Worm (Caenorhabditis elegans) whole organism, L4 larva: Measurements from ENCODE around the gene sdpn-1.
A peak's percentile ranks its signal among the peaks of the same experiment; 100 is the strongest.

ENCODE experiments used
- R02D3.7 ChIP-seq: fragments of 150-350 bp; sonication (generic microtip); optimal IDR thresholded peaks from 3 replicates; lab custom pipeline; 2014; ENCODE audit warnings: missing biosample characterization, missing genetic modification characterization
- T20F7.1 ChIP-seq: fragments of 200-800 bp; sonication (Bioruptor generic); optimal IDR thresholded peaks from 2 replicates; lab custom pipeline; 2018; ENCODE audit warnings: mild to moderate bottlenecking, missing genetic modification characterization, missing compliant biosample characterization
- Y105C5A.15 ChIP-seq: fragments of 200-800 bp; sonication (Bioruptor generic); IDR thresholded peaks from 2 replicates; pipeline ENCODE4 v1.3.6; 2022; ENCODE audit warnings: missing genetic modification characterization, missing compliant biosample characterization
- Y48G9A.11 ChIP-seq: fragments of 200-800 bp; sonication (Bioruptor generic); IDR thresholded peaks from 2 replicates; pipeline ENCODE4 v1.3.6; 2022; ENCODE audit warnings: missing genetic modification reagents, missing genetic modification characterization, missing compliant biosample characterization
- Y5F2A.4 ChIP-seq: fragments of 200-800 bp; sonication (Bioruptor generic); optimal IDR thresholded peaks from 2 replicates; lab custom pipeline; 2018; ENCODE audit warnings: mild to moderate bottlenecking, missing genetic modification characterization, missing compliant biosample characterization
- aha-1 ChIP-seq: fragments of 150-350 bp; peaks from one replicate; lab custom pipeline; 2014; ENCODE audit warnings: missing biosample characterization, missing genetic modification characterization
- arid-1 ChIP-seq: fragments of 200-800 bp; sonication (Bioruptor generic); conservative IDR thresholded peaks from 2 replicates; pipeline ENCODE4 v1.3.6; 2022; ENCODE audit warnings: missing genetic modification reagents, missing genetic modification characterization, missing compliant biosample characterization
- attf-4 ChIP-seq: sonication (generic microtip); optimal IDR thresholded peaks from 3 replicates; lab custom pipeline; 2017; ENCODE audit warnings: missing biosample characterization, missing genetic modification characterization
- ceh-20 ChIP-seq: fragments of 200-800 bp; sonication (Bioruptor generic); IDR thresholded peaks from 2 replicates; pipeline ENCODE4 v1.3.6; 2022; ENCODE audit warnings: missing genetic modification reagents, missing genetic modification characterization, missing compliant biosample characterization
- ceh-82 ChIP-seq: sonication (generic microtip); optimal IDR thresholded peaks from 2 replicates; lab custom pipeline; 2017; ENCODE audit warnings: missing biosample characterization, missing genetic modification characterization
- cey-2 ChIP-seq: sonication (generic microtip); optimal IDR thresholded peaks from 3 replicates; lab custom pipeline; 2017; ENCODE audit warnings: missing genetic modification characterization, mild to moderate bottlenecking, missing compliant biosample characterization, antibody characterized with exemption, borderline replicate concordance; ENCODE audit not compliant: insufficient read depth
- daf-12 ChIP-seq: fragments of 150-350 bp; optimal IDR thresholded peaks from 2 replicates; lab custom pipeline; 2014; ENCODE audit warnings: missing biosample characterization, missing genetic modification reagents, missing genetic modification characterization
- daf-16 ChIP-seq, 3 experiments: sonication (generic microtip); optimal IDR thresholded peaks; 2 replicates each; lab custom pipeline; 2016 to 2017; ENCODE audit warnings: missing genetic modification characterization in 3 of 3, missing genetic modification reagents in 3 of 3, mild to moderate bottlenecking in 2 of 3, missing compliant biosample characterization in 2 of 3, missing biosample characterization in 1 of 3, moderate library complexity in 1 of 3
- dmd-6 ChIP-seq: fragments of 200-800 bp; sonication (Bioruptor generic); IDR thresholded peaks from 2 replicates; pipeline ENCODE4 v1.3.6; 2022; ENCODE audit warnings: missing genetic modification reagents, missing genetic modification characterization, missing compliant biosample characterization
- dmd-9 ChIP-seq: fragments of 200-800 bp; sonication (Bioruptor generic); IDR thresholded peaks from 2 replicates; pipeline ENCODE4 v1.3.6; 2022; ENCODE audit warnings: missing genetic modification reagents, missing genetic modification characterization, missing compliant biosample characterization
- duxl-1 ChIP-seq: sonication (generic microtip); optimal IDR thresholded peaks from 2 replicates; lab custom pipeline; 2016; ENCODE audit warnings: mild to moderate bottlenecking, missing genetic modification characterization, moderate library complexity, missing compliant biosample characterization; ENCODE audit not compliant: poor library complexity
- dve-1 ChIP-seq: sonication (generic microtip); optimal IDR thresholded peaks from 2 replicates; lab custom pipeline; 2017; ENCODE audit warnings: antibody characterized with exemption, mild to moderate bottlenecking, missing genetic modification characterization, missing compliant biosample characterization; ENCODE audit not compliant: insufficient read depth
- fkh-10 ChIP-seq: fragments of 150-350 bp; optimal IDR thresholded peaks from 2 replicates; lab custom pipeline; 2014; ENCODE audit warnings: missing biosample characterization, missing genetic modification reagents, missing genetic modification characterization
- fos-1 ChIP-seq: fragments of 150-350 bp; optimal IDR thresholded peaks from 2 replicates; lab custom pipeline; 2014; ENCODE audit warnings: missing biosample characterization, missing genetic modification characterization
- hlh-11 ChIP-seq: fragments of 200-800 bp; sonication (Bioruptor generic); optimal IDR thresholded peaks from 2 replicates; lab custom pipeline; 2018; ENCODE audit warnings: mild to moderate bottlenecking, missing genetic modification characterization, missing compliant biosample characterization
- hlh-30 ChIP-seq: sonication (generic microtip); optimal IDR thresholded peaks from 2 replicates; lab custom pipeline; 2017; ENCODE audit warnings: antibody characterized with exemption, mild to moderate bottlenecking, missing genetic modification characterization, missing compliant biosample characterization; ENCODE audit not compliant: insufficient read depth
- lim-7 ChIP-seq: fragments of 200-800 bp; sonication (Bioruptor generic); IDR thresholded peaks from 2 replicates; pipeline ENCODE4 v1.3.6; 2022; ENCODE audit warnings: missing genetic modification characterization, missing compliant biosample characterization
- lin-1 ChIP-seq: fragments of 200-800 bp; sonication (Bioruptor generic); IDR thresholded peaks from 2 replicates; pipeline ENCODE4 v1.3.6; 2022; ENCODE audit warnings: missing genetic modification reagents, missing genetic modification characterization, missing compliant biosample characterization
- lin-39 ChIP-seq: fragments of 150-350 bp; optimal IDR thresholded peaks from 2 replicates; lab custom pipeline; 2014; ENCODE audit warnings: missing biosample characterization, missing genetic modification reagents, missing genetic modification characterization
- madf-5 ChIP-seq, 2 experiments: fragments of 200-800 bp; sonication (Bioruptor generic); IDR thresholded peaks; 2 replicates each; pipeline ENCODE4 v1.3.6; 2022; ENCODE audit warnings: missing compliant biosample characterization in 2 of 2, missing genetic modification characterization in 2 of 2
- mdt-29 ChIP-seq: fragments of 200-800 bp; sonication (Bioruptor generic); IDR thresholded peaks from 2 replicates; pipeline ENCODE4 v1.3.6; 2022; ENCODE audit warnings: missing genetic modification reagents, missing genetic modification characterization, missing compliant biosample characterization
- mep-1 ChIP-seq: fragments of 150-350 bp; sonication (generic microtip); optimal IDR thresholded peaks from 3 replicates; lab custom pipeline; 2014; ENCODE audit warnings: missing biosample characterization, missing genetic modification characterization
- mxl-2 ChIP-seq: fragments of 200-800 bp; sonication (Bioruptor generic); conservative IDR thresholded peaks from 2 replicates; pipeline ENCODE4 v1.3.6; 2022; ENCODE audit warnings: missing genetic modification reagents, missing genetic modification characterization, missing compliant biosample characterization
- mxl-3 ChIP-seq: fragments of 200-800 bp; sonication (Bioruptor generic); optimal IDR thresholded peaks from 2 replicates; lab custom pipeline; 2018; ENCODE audit warnings: mild to moderate bottlenecking, missing genetic modification characterization, missing compliant biosample characterization
- nhr-28 ChIP-seq: fragments of 150-350 bp; optimal IDR thresholded peaks from 2 replicates; lab custom pipeline; 2014; ENCODE audit warnings: missing biosample characterization, missing genetic modification characterization
- nhr-42 ChIP-seq: fragments of 200-800 bp; sonication (Bioruptor generic); IDR thresholded peaks from 2 replicates; pipeline ENCODE4 v1.3.6; 2022; ENCODE audit warnings: missing genetic modification characterization, missing compliant biosample characterization
- nhr-6 ChIP-seq: fragments of 150-350 bp; optimal IDR thresholded peaks from 2 replicates; lab custom pipeline; 2014; ENCODE audit warnings: missing biosample characterization, missing genetic modification characterization
- nhr-77 ChIP-seq: fragments of 150-350 bp; optimal IDR thresholded peaks from 2 replicates; lab custom pipeline; 2014; ENCODE audit warnings: missing biosample characterization, missing genetic modification characterization
- pqm-1 ChIP-seq: sonication (generic microtip); optimal IDR thresholded peaks from 2 replicates; lab custom pipeline; 2017; ENCODE audit warnings: missing biosample characterization, missing genetic modification characterization
- skn-1 ChIP-seq: fragments of 150-350 bp; optimal IDR thresholded peaks from 2 replicates; lab custom pipeline; 2014; ENCODE audit warnings: missing biosample characterization, missing genetic modification characterization
- spr-1 ChIP-seq: sonication (generic microtip); optimal IDR thresholded peaks from 2 replicates; lab custom pipeline; 2016; ENCODE audit warnings: mild to moderate bottlenecking, missing genetic modification characterization, missing compliant biosample characterization
- unc-39 ChIP-seq: sonication (generic microtip); optimal IDR thresholded peaks from 2 replicates; lab custom pipeline; 2017; ENCODE audit warnings: missing biosample characterization, missing genetic modification characterization
- vab-7 ChIP-seq: fragments of 200-800 bp; sonication (Bioruptor generic); IDR thresholded peaks from 2 replicates; pipeline ENCODE4 v1.3.6; 2022; ENCODE audit warnings: missing genetic modification reagents, missing genetic modification characterization, missing compliant biosample characterization
- zfp-3 ChIP-seq: fragments of 200-800 bp; sonication (Bioruptor generic); conservative IDR thresholded peaks from 2 replicates; pipeline ENCODE4 v1.3.6; 2022; ENCODE audit warnings: missing genetic modification reagents, missing genetic modification characterization, missing compliant biosample characterization

Gene sdpn-1

ce11 chrX:7997968-7998367, at the start of gene sdpn-1:
TSS of gene sdpn-1 (minus strand) at chrX:7998229.
- TF ChIP-seq aha-1 (tag; lab: Kevin White, UChicago) (peak; percentile 6), daf-16 (GFP tag; optimal IDR thresholded peaks at IDR 0.05; lab: Kevin White, UChicago) (no peak), daf-16 (tag; optimal IDR thresholded peaks at IDR 0.05; lab: Kevin White, UChicago) (peak; percentile 98), T20F7.1 (GFP tag; lab: Kevin White, UChicago) (no peak), Y48G9A.11 (no peak), skn-1 (tag; lab: Kevin White, UChicago) (no peak), hlh-30 (peak; percentile 37), hlh-11 (tag; lab: Kevin White, UChicago) (peak; percentile 33), lin-1 (GFP tag; lab: Robert Waterston, UW) (no peak), unc-39 (tag; lab: Kevin White, UChicago) (no peak), cey-2 (no peak), attf-4 (no peak), dmd-6 (GFP tag; lab: Robert Waterston, UW) (peak; percentile 20; the same call in 1 of the 2 replicates), pqm-1 (peak; percentile 43), vab-7 (GFP tag; lab: Robert Waterston, UW) (no peak), fkh-10 (GFP tag; lab: Kevin White, UChicago) (no peak), dmd-9 (GFP tag; lab: Robert Waterston, UW) (no peak), spr-1 (no peak), nhr-42 (GFP tag; lab: Robert Waterston, UW) (no peak), mxl-3 (GFP tag; lab: Kevin White, UChicago) (no peak), duxl-1 (tag; lab: Kevin White, UChicago) (no peak), ceh-20 (GFP tag; lab: Robert Waterston, UW) (no peak), lim-7 (GFP tag; lab: Robert Waterston, UW) (no peak), mep-1 (tag; lab: Kevin White, UChicago) (no peak), nhr-6 (no peak), fos-1 (no peak), nhr-77 (tag; lab: Kevin White, UChicago) (peak; percentile 18), daf-12 (tag; lab: Kevin White, UChicago) (no peak), nhr-28 (peak; percentile 29), mxl-2 (GFP tag; lab: Robert Waterston, UW) (no peak), mdt-29 (GFP tag; lab: Robert Waterston, UW) (no peak), dve-1 (tag; lab: Kevin White, UChicago) (peak; percentile 4)

- TF ChIP-seq pqm-1 (no peak), nhr-42 (GFP tag; lab: Robert Waterston, UW) (no peak), mxl-3 (GFP tag; lab: Kevin White, UChicago) (no peak), nhr-6 (no peak), Y5F2A.4 (GFP tag; lab: Kevin White, UChicago) (no peak), arid-1 (no peak), skn-1 (tag; lab: Kevin White, UChicago) (no peak), lin-39 (tag; lab: Kevin White, UChicago) (no peak), Y105C5A.15 (GFP tag; lab: Robert Waterston, UW) (no peak), dmd-9 (GFP tag; lab: Robert Waterston, UW) (no peak), cey-2 (no peak), ceh-82 (tag; lab: Kevin White, UChicago) (no peak), madf-5 (GFP tag; IDR thresholded peaks at IDR 0.05; lab: Robert Waterston, UW) (no peak), Y48G9A.11 (no peak), dmd-6 (GFP tag; lab: Robert Waterston, UW) (no peak), zfp-3 (no peak), R02D3.7 (no peak)
- TF ChIP-seq, all 104 proteins: peak for 0
Observed at ce11 chrX:8045152-8045551, 47.1 kb upstream of the sdpn-1 start, which contains the start of gene C18A11.4. TSS of gene C18A11.4 (plus strand) at chrX:8045518.
